Fruit fly (Drosophila melanogaster): Measurements from ENCODE around the gene CG14325.

The CG14325 gene

dm6 chr3R:17624549-17624948 is 2.4 kb upstream of the CG14325 start (continued):
- no peak for TF ChIP-seq p53 (GFP tag; optimal IDR thresholded peaks at IDR 0.05)
- no peak for TF ChIP-seq sim (GFP tag; IDR thresholded peaks at IDR 0.05)
- no peak for TF ChIP-seq pb (GFP tag; optimal IDR thresholded peaks at IDR 0.05)
- no peak for TF ChIP-seq Awh (GFP tag; IDR thresholded peaks at IDR 0.05)
- no peak for TF ChIP-seq HHEX (GFP tag; optimal IDR thresholded peaks at IDR 0.05)
- peak; percentile 78; the same call in 2 of the 3 replicates for TF ChIP-seq Opbp (GFP tag; IDR thresholded peaks at IDR 0.05; ENCODE audit: partially characterized antibody)
- no peak for TF ChIP-seq gce (GFP tag; IDR thresholded peaks at IDR 0.05)
- no peak for TF ChIP-seq repo (GFP tag; optimal IDR thresholded peaks at IDR 0.05)
- no peak for TF ChIP-seq wek (GFP tag; optimal IDR thresholded peaks at IDR 0.05)
- TF ChIP-seq amos (GFP tag; IDR thresholded peaks at IDR 0.05; ENCODE audit: partially characterized antibody) = peak; percentile 81
- no peak for TF ChIP-seq CG15479 (GFP tag; optimal IDR thresholded peaks at IDR 0.05)
- TF ChIP-seq CG31365 (tag; optimal IDR thresholded peaks at IDR 0.05) = no peak
- peak; percentile 74 for TF ChIP-seq Scr (GFP tag; IDR thresholded peaks at IDR 0.05; ENCODE audit: partially characterized antibody)
- no peak for TF ChIP-seq CG11723 (GFP tag; optimal IDR thresholded peaks at IDR 0.05)
- no peak for TF ChIP-seq ab (GFP tag; optimal IDR thresholded peaks at IDR 0.05)
- TF ChIP-seq inv (GFP tag; IDR thresholded peaks at IDR 0.05; ENCODE audit: partially characterized antibody) = peak; percentile 45; the same call in 1 of the 2 replicates
- no peak for TF ChIP-seq twi (tag; optimal IDR thresholded peaks at IDR 0.05)
- TF ChIP-seq CG6272 (GFP tag; IDR thresholded peaks at IDR 0.05) = no peak
- no peak for TF ChIP-seq gt (GFP tag; IDR thresholded peaks at IDR 0.05)
- no peak for TF ChIP-seq MESR4 (GFP tag; optimal IDR thresholded peaks at IDR 0.05)
- no peak for TF ChIP-seq dpn (GFP tag; optimal IDR thresholded peaks at IDR 0.05)
- no peak for TF ChIP-seq Doc2 (GFP tag; IDR thresholded peaks at IDR 0.05)
- TF ChIP-seq CG7963 (GFP tag; IDR thresholded peaks at IDR 0.05; ENCODE audit: partially characterized antibody) = peak; percentile 71
- no peak for TF ChIP-seq Ravus (GFP tag; IDR thresholded peaks at IDR 0.05)
- no peak for TF ChIP-seq prd (optimal IDR thresholded peaks at IDR 0.05)
- no peak for TF ChIP-seq prd (GFP tag; IDR thresholded peaks at IDR 0.05)
- no peak for TF ChIP-seq Nf-YB (GFP tag; optimal IDR thresholded peaks at IDR 0.05)
- TF ChIP-seq pan (optimal IDR thresholded peaks at IDR 0.05) = no peak
- TF ChIP-seq pan (GFP tag; optimal IDR thresholded peaks at IDR 0.05 in 1 of 2, IDR thresholded peaks at IDR 0.05 in 1 of 2) = no peak
- no peak for TF ChIP-seq ro (GFP tag; IDR thresholded peaks at IDR 0.05)
- TF ChIP-seq CG10209 (GFP tag; optimal IDR thresholded peaks at IDR 0.05) = no peak
- no peak for TF ChIP-seq Myb (GFP tag; optimal IDR thresholded peaks at IDR 0.05)
- no peak for TF ChIP-seq CG4854 (GFP tag; optimal IDR thresholded peaks at IDR 0.05)
- no peak for TF ChIP-seq Sin3A (optimal IDR thresholded peaks at IDR 0.05)
- no peak for TF ChIP-seq lab (GFP tag; optimal IDR thresholded peaks at IDR 0.05)
- peak; percentile 85 for TF ChIP-seq CG16813 (GFP tag; IDR thresholded peaks at IDR 0.05; ENCODE audit: partially characterized antibody)
- TF ChIP-seq stc (GFP tag; IDR thresholded peaks at IDR 0.05) = no peak
- TF ChIP-seq sna (GFP tag; IDR thresholded peaks at IDR 0.05; ENCODE audit: partially characterized antibody) = peak; percentile 61; the same call in 1 of the 2 replicates
- no peak for TF ChIP-seq Hsf (GFP tag; optimal IDR thresholded peaks at IDR 0.05)
- TF ChIP-seq CG6791 (GFP tag; IDR thresholded peaks at IDR 0.05; ENCODE audit: partially characterized antibody) = peak; percentile 87
- no peak for TF ChIP-seq Asciz (GFP tag; optimal IDR thresholded peaks at IDR 0.05)
- TF ChIP-seq MBD-R2 (GFP tag; IDR thresholded peaks at IDR 0.05) = no peak
- peak; percentile 55 for TF ChIP-seq Med (GFP tag)
- peak; percentile 71; the same call in 2 of the 3 replicates for TF ChIP-seq HLH4C (GFP tag; IDR thresholded peaks at IDR 0.05; ENCODE audit: partially characterized antibody)
- no peak for TF ChIP-seq CG7786 (GFP tag; optimal IDR thresholded peaks at IDR 0.05)
- no peak for TF ChIP-seq wor (GFP tag; IDR thresholded peaks at IDR 0.05)
- no peak for TF ChIP-seq fru (optimal IDR thresholded peaks at IDR 0.05)
- no peak for TF ChIP-seq abd-A (tag; optimal IDR thresholded peaks at IDR 0.05)
- TF ChIP-seq CG4820 (GFP tag; optimal IDR thresholded peaks at IDR 0.05) = no peak
- no peak for TF ChIP-seq CG14710 (tag; optimal IDR thresholded peaks at IDR 0.05)
- no peak for TF ChIP-seq CG32532 (GFP tag; IDR thresholded peaks at IDR 0.05)
- TF ChIP-seq zfh2 (GFP tag; optimal IDR thresholded peaks at IDR 0.05) = no peak
